Worm (Caenorhabditis elegans): ENCODE data around the gene cysl-4.

cysl-4 gene

DNA sequence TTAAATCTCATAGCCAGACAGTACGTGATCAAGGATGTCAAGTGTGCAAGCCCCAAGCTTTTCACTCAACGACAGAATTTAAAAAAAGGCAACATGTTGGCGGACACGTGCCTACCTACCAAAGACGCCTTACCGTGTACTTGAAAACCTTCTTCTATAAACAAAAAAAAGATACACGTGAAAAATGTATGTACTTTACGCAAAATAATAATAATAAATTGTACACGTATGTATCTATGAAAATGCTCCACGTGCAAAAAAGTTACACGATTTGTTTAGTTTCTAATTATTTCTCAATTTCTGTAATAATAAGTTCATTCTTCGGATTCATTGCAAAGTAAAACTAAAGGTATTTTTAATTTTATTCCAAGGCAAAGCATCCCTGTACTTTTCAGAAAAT is at the start of gene cysl-4:
TSS of gene cysl-4 (plus strand) at position 301 of the 400 bp plus-strand sequence.
- no peak for TF ChIP-seq unc-62 (GFP tag; optimal IDR thresholded peaks at IDR 0.05)

DNA sequence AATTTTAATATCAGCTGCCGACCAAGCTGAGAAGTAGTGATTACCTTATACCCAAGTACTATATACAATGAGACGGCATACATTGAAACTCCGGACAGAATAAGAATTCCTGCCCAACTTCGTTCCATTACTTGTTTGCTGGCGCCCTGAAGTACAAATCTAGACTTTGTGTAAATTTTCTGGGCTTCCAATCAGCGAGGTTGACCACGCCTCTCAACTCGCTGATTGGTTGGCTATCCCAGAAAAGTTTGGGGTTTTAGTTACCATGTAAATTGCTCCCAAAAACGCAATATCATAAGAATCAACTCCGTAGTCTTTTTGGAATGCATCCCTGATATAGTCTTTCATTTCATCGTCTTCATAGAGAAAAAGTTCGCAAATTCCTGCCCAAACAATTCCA is 49.5 kb upstream of the cysl-4 start:
- TF ChIP-seq unc-62 (GFP tag; optimal IDR thresholded peaks at IDR 0.05) = no peak

ce11 chrV:1957110-1957509 is 47.6 kb upstream of the cysl-4 start, which contains the start of gene fipr-25:
Gene fipr-25, plus strand, starts transcription at chrV:1957410.
- TF ChIP-seq unc-62 (GFP tag; optimal IDR thresholded peaks at IDR 0.05) = no peak

DNA sequence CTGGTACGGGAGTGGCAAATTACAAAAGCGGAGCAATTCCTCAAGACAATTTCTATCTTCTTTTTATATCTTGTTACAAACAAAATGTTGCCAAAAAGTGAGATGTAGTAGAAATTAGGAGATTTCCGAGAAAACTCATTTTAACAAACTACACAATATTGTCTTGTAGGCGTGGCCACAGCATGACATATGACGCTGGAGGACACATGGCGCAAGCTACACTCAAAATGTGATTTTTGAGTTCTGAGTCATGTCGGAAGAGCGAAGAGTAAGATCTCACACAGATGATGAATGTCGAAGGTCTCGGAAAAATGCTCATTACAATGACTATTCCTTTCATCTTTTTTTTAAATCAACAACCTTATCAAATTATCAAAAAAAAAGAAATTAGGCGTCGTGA is 43.3 kb upstream of the cysl-4 start, which contains the start of gene Y40B10B.1:
TSS of gene Y40B10B.1 (minus strand) at position 101 of the 400 bp plus-strand sequence.
- no peak for TF ChIP-seq unc-62 (GFP tag; optimal IDR thresholded peaks at IDR 0.05)

- TF ChIP-seq unc-62 (GFP tag; optimal IDR thresholded peaks at IDR 0.05) = no peak
Measured at ce11 chrV:1964806-1965205, 40.0 kb upstream of the cysl-4 start, which contains the start of gene srj-15. Gene srj-15, minus strand, starts transcription at chrV:1964906.

DNA sequence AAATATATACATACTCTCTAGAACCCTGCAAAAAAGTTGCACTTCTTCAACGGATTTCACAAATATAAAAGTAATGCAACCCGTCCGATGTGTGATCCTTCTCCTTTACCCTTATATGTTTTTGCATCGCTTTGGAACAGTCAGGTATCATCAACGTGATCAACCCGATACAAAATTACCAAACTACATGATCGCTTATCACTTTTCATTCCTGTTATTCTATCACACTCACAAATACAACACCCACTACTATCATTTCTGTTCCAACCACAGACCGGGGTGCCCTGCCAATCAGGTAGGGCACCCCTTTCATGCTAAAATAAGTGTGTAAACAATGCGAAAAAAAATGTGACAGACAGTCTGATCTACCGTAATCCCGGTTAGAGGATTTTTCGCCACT is 37.8 kb upstream of the cysl-4 start:
- no peak for TF ChIP-seq unc-62 (GFP tag; optimal IDR thresholded peaks at IDR 0.05)

ce11 chrV:1968809-1969208 is 36.0 kb upstream of the cysl-4 start:
- no peak for TF ChIP-seq unc-62 (GFP tag; optimal IDR thresholded peaks at IDR 0.05)

DNA sequence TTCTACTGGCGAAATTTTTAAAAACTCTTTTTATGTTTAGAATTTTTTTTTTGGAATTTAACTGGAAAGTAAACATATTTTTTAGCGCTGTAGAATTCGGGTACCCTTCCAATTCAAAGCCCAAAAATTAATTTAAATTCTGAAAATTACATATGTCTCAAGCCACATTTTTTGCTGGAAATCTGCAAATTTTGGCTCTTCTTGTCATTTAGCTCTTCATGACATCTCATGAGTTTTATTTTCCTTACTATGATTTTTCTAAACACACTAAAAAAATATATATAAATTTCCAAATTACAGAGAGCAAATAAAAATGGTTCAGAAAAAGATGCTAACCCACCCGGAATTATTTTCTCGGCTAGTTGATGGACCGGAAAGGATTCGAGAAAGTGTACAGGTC is 35.5 kb upstream of the cysl-4 start, which contains the start of gene acs-3:
TSS of gene acs-3 (plus strand) at position 301 of the 400 bp plus-strand sequence.
- no peak for TF ChIP-seq unc-62 (GFP tag; optimal IDR thresholded peaks at IDR 0.05)

ce11 chrV:1969690-1970089 is 35.1 kb upstream of the cysl-4 start:
- TF ChIP-seq unc-62 (GFP tag; optimal IDR thresholded peaks at IDR 0.05) = no peak

DNA sequence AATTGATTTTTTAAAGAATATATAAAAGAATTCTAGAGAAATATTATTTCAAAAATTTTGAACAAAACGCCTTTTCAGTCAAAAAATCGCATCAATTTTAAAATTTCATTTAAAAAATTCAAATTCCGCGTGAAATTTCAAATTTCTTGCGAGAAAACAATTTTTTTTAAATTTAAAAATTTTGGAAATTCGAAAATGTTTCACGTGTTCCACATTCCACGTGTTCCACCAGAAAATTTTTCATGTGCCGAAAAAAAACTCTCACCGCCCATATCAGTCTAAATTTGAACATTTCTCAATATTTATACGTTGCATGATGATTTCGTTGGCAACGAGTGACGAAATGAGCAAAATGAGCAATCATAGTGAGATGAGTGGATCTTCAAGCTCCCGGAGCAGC is 29.7 kb upstream of the cysl-4 start, which contains the start of gene fbxa-201:
TSS of gene fbxa-201 (plus strand) at position 301 of the 400 bp plus-strand sequence.
- no peak for TF ChIP-seq unc-62 (GFP tag; optimal IDR thresholded peaks at IDR 0.05)

DNA sequence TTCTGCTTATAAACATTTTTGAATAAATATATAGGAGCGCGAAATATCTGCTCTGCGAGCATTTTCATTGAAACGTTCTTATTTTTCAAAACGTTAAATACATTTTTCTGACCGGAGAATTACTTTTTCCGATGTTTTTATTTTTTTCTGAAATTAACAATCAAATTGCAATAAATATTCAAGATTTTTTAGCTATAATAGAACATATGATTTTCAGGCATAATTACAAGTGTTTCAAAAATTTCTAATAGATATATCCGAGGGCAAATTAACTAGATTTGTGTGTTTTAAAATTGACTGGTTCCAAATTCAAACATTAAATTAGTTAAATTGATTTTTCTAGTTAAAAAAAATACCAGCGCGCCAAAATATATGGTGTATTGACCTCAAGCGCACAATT is 25.8 kb upstream of the cysl-4 start, which contains the start of gene T08B1.4:
TSS of gene T08B1.4 (plus strand) at position 301 of the 400 bp plus-strand sequence.
- TF ChIP-seq unc-62 (GFP tag; optimal IDR thresholded peaks at IDR 0.05) = no peak

- TF ChIP-seq unc-62 (GFP tag; optimal IDR thresholded peaks at IDR 0.05) = no peak
Measured at ce11 chrV:1986954-1987353, 17.8 kb upstream of the cysl-4 start, which contains the start of gene T08B1.1. Gene T08B1.1, minus strand, starts transcription at chrV:1987045.

DNA sequence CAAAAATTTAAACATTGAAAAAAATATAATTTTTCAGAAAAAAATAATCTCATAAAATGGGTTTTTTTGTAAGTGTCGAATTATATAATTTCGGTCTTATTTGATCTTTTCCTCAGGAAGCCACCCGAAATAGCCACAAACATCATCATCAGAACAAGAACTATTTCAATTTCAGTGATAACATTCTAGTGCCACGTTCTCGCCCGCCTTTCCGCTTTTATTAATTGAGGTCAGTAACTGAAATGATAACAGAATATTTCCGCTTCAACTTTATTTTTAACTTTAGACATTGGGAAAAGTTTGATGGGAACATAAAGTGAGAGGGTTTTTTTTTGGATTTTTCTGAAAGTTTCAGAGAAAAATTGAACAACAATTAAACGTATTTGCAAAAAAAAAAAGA is 15.5 kb upstream of the cysl-4 start:
- TF ChIP-seq unc-62 (GFP tag; optimal IDR thresholded peaks at IDR 0.05) = no peak

DNA sequence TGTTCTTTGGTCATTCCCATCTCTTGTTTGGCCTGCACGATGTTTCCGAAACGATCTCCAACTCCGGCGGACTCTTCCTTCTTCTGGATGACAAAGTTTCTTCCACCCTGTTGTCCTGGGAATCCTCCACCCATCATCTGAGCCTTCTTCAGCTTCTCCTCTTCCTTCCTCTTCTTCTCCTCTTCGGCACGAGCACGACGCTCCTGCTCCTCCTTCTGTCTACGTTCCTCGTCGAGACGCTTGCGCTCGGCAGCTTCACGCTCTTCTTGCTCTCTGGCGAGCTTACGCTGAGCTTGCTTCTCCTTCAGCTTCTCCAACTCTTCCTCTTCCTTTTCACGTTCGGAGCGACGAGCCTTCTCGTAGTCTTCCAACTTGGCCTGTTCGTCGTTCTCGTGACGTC is 13.4 kb upstream of the cysl-4 start:
- TF ChIP-seq unc-62 (GFP tag; optimal IDR thresholded peaks at IDR 0.05) = no peak

- no peak for TF ChIP-seq unc-62 (GFP tag; optimal IDR thresholded peaks at IDR 0.05)
Measured at ce11 chrV:1992515-1992968, 12.2 kb upstream of the cysl-4 start, which contains the start of gene tnt-4. Gene tnt-4, minus strand, starts transcription at chrV:1992918.

DNA sequence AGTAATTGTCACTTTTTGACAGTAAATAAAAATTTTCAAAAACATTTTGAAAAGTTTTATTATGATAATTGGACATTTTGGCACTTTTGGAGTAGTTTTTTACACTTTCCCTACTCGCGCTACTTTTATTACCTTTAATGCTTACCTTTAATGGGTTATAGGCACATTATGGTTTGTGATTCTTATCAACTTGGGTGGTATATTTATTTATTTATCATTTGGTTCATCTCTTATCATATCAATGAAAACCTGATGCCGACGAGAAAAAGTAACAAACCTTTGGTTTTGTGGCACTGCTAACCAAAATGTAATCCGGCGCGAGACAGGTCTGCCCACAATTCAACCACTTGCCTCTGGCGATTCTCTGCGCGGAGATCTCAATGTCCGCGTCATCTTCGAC is 6.4 kb upstream of the cysl-4 start:
- no peak for TF ChIP-seq unc-62 (GFP tag; optimal IDR thresholded peaks at IDR 0.05)

DNA sequence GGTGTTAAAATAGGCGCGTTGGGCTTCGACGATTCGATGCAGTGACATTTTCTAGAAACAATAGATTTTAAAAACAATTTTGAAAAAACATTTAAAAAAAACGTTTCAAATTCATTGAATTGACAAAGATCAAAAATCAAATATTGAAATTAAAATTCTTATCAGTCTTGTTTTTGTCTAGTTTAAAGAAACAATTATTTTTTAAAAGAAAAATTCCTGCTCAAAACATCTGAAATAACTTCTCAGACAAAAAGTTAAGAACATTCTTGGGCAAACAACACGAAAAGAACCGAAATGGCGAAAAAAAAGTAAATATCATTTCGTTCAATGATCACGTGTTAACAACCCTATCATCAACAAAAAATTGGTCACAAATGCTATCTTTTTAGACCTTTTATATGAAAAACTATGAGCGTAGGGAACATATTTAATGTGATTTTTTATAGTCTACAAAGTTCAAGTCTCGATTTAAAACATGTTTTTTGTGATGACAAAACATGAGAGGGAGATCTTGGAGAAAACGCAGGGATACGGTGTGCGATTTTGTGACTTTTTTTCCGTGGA is 5.1 kb upstream of the cysl-4 start, which contains the start of gene alh-5:
TSS of gene alh-5 (minus strand) at position 51 of the 564 bp plus-strand sequence.
- no peak for TF ChIP-seq unc-62 (GFP tag; optimal IDR thresholded peaks at IDR 0.05)

All from whole organism, dauer.